Worm (Caenorhabditis elegans): ENCODE results near the gene snx-17.

snx-17 gene

ce11 chrX:13145988-13146873, 24.1 kb upstream of the snx-17 start:
- TF ChIP-seq ceh-43 (GFP tag; optimal IDR thresholded peaks at IDR 0.05) = peak; percentile 47
- peak; percentile 97 for TF ChIP-seq nhr-2 (tag; optimal IDR thresholded peaks at IDR 0.05)
- peak; percentile 95 for TF ChIP-seq lin-32 (GFP tag; optimal IDR thresholded peaks at IDR 0.05)
- no peak for TF ChIP-seq flh-1 (GFP tag; optimal IDR thresholded peaks at IDR 0.05)
- TF ChIP-seq sptf-1 (tag; optimal IDR thresholded peaks at IDR 0.05) = peak; percentile 72
- TF ChIP-seq blmp-1 (tag; optimal IDR thresholded peaks at IDR 0.05) = peak; percentile 79
- no peak for TF ChIP-seq lsy-2 (tag; optimal IDR thresholded peaks at IDR 0.05)
- peak; percentile 31 for TF ChIP-seq mls-2 (tag; optimal IDR thresholded peaks at IDR 0.05)
- peak; percentile 64 for TF ChIP-seq ces-1 (GFP tag; optimal IDR thresholded peaks at IDR 0.05)
- TF ChIP-seq ztf-11 (tag; optimal IDR thresholded peaks at IDR 0.05) = peak; percentile 71
- peak; percentile 97 for TF ChIP-seq cnd-1 (tag; optimal IDR thresholded peaks at IDR 0.05)
- no peak for TF ChIP-seq zip-8 (tag; optimal IDR thresholded peaks at IDR 0.05)

ce11 chrX:13144975-13145618, 23.0 kb upstream of the snx-17 start:
- TF ChIP-seq nhr-2 (tag; optimal IDR thresholded peaks at IDR 0.05) = peak; percentile 75
- TF ChIP-seq snpc-4 (tag; optimal IDR thresholded peaks at IDR 0.05) = no peak
- peak; percentile 62 for TF ChIP-seq ces-1 (GFP tag; optimal IDR thresholded peaks at IDR 0.05)
- peak; percentile 41 for TF ChIP-seq drap-1 (GFP tag; optimal IDR thresholded peaks at IDR 0.05)
- peak; percentile 47 for TF ChIP-seq elt-1 (tag; optimal IDR thresholded peaks at IDR 0.05; ENCODE audit: borderline replicate concordance, insufficient read depth)
- peak; percentile 63 for TF ChIP-seq M03D4.4 (tag; optimal IDR thresholded peaks at IDR 0.05)
- TF ChIP-seq nhr-76 (tag; optimal IDR thresholded peaks at IDR 0.05) = no peak
- TF ChIP-seq ceh-39 (tag; optimal IDR thresholded peaks at IDR 0.05) = no peak
- TF ChIP-seq ztf-11 (tag; optimal IDR thresholded peaks at IDR 0.05) = peak; percentile 86
- peak; percentile 72 for TF ChIP-seq lsy-2 (tag; optimal IDR thresholded peaks at IDR 0.05)
- no peak for TF ChIP-seq nhr-12 (tag; optimal IDR thresholded peaks at IDR 0.05)
- peak; percentile 47 for TF ChIP-seq bed-3 (GFP tag; optimal IDR thresholded peaks at IDR 0.05)
- TF ChIP-seq unc-120 (tag; optimal IDR thresholded peaks at IDR 0.05; ENCODE audit: poor library complexity, severe bottlenecking) = peak; percentile 99
- peak; percentile 81 for TF ChIP-seq pha-4 (tag; optimal IDR thresholded peaks at IDR 0.05)
- TF ChIP-seq blmp-1 (tag; optimal IDR thresholded peaks at IDR 0.05) = no peak
- TF ChIP-seq unc-62 (GFP tag; optimal IDR thresholded peaks at IDR 0.05) = peak; percentile 88
- TF ChIP-seq mep-1 (tag; optimal IDR thresholded peaks at IDR 0.05) = peak; percentile 57
- peak; percentile 60 for TF ChIP-seq ceh-83 (GFP tag; optimal IDR thresholded peaks at IDR 0.05)
- TF ChIP-seq cnd-1 (tag; optimal IDR thresholded peaks at IDR 0.05) = peak; percentile 69
- TF ChIP-seq unc-39 (tag; optimal IDR thresholded peaks at IDR 0.05) = peak; percentile 74
- peak; percentile 81 for TF ChIP-seq sptf-1 (tag; optimal IDR thresholded peaks at IDR 0.05)
- peak; percentile 45 for TF ChIP-seq sem-2 (GFP tag; optimal IDR thresholded peaks at IDR 0.05)
- no peak for TF ChIP-seq flh-1 (GFP tag; optimal IDR thresholded peaks at IDR 0.05)
- peak; percentile 65 for TF ChIP-seq nhr-237 (tag; optimal IDR thresholded peaks at IDR 0.05)
- TF ChIP-seq ham-2 (GFP tag; optimal IDR thresholded peaks at IDR 0.05) = peak; percentile 82
- TF ChIP-seq hlh-1 (tag; optimal IDR thresholded peaks at IDR 0.05) = peak; percentile 65
- peak; percentile 46 for TF ChIP-seq ceh-43 (GFP tag; optimal IDR thresholded peaks at IDR 0.05)
- TF ChIP-seq lin-32 (GFP tag; optimal IDR thresholded peaks at IDR 0.05) = peak; percentile 29
- peak; percentile 81 for TF ChIP-seq mls-2 (tag; optimal IDR thresholded peaks at IDR 0.05)
- no peak for TF ChIP-seq mab-5 (tag; optimal IDR thresholded peaks at IDR 0.05)
- no peak for TF ChIP-seq zip-8 (tag; optimal IDR thresholded peaks at IDR 0.05)
- TF ChIP-seq tbx-8 (GFP tag; optimal IDR thresholded peaks at IDR 0.05) = peak; percentile 33
- peak; percentile 64 for TF ChIP-seq lin-13 (tag; optimal IDR thresholded peaks at IDR 0.05)
- TF ChIP-seq nhr-28 (tag; optimal IDR thresholded peaks at IDR 0.05) = no peak
- peak; percentile 39 for TF ChIP-seq elt-3 (tag; optimal IDR thresholded peaks at IDR 0.05)
